Fruit fly (Drosophila melanogaster) whole organism: Measurements from ENCODE around the gene CG5326.

Experiments used
- CG8478 ChIP-seq: fragments of >200 bp; optimal IDR thresholded peaks from 2 replicates; lab custom pipeline; 2018; ENCODE audit warnings: inconsistent platforms
- Dll ChIP-seq: fragments of >200 bp; optimal IDR thresholded peaks from 2 replicates; lab custom pipeline; 2017
- pan ChIP-seq: fragments of >200 bp; optimal IDR thresholded peaks from 2 replicates; lab custom pipeline; 2017
- psq ChIP-seq: fragments of >200 bp; optimal IDR thresholded peaks from 2 replicates; lab custom pipeline; 2017
- usp ChIP-seq: fragments of >200 bp; optimal IDR thresholded peaks from 2 replicates; lab custom pipeline; 2017; ENCODE audit warnings: missing biosample characterization, missing genetic modification characterization, mixed read lengths

DNA sequence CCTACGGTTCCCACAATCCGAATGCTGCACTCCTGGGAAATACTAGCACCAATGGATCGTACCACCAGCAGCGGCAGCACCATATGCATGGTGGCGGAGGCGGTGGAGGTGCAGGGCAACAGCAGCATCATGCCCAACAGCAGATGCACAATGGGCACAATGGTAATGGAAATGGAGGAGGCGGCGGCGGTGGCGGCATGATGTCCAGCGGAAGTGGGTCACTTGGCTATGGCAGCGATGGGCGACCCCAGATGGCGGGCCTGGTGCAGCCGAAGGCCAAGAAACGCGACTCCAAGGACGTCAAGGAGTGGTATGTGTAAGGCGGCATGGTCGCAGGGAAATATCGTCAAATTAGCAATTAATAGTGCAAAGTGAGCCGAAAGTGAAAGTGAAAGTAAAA, 56.2 kb downstream of the CG5326 start:
- TF ChIP-seq psq (lab: Kevin White, UChicago) (no peak), usp (GFP tag; lab: Kevin White, UChicago) (no peak), CG8478 (lab: Kevin White, UChicago) (no peak), Dll (lab: Kevin White, UChicago) (no peak), pan (lab: Kevin White, UChicago) (no peak)
